Fruit fly (Drosophila melanogaster) whole organism, embryonic: ENCODE results near the gene Gorab.

Experiments used
- Blimp-1 ChIP-seq: fragments of 200-800 bp; sonication (Bioruptor generic); optimal IDR thresholded peaks from 3 replicates; lab custom pipeline; 2018; ENCODE audit warnings: missing biosample characterization, missing genetic modification characterization, mild to moderate bottlenecking, moderate library complexity, missing genetic modification reagents
- CG11398 ChIP-seq: fragments of 200-800 bp; sonication (Bioruptor generic); optimal IDR thresholded peaks from 2 replicates; lab custom pipeline; 2016; ENCODE audit warnings: missing biosample characterization, missing genetic modification characterization
- CG13123 ChIP-seq: fragments of 200-800 bp; sonication (Bioruptor generic); optimal IDR thresholded peaks from 2 replicates; lab custom pipeline; 2016; ENCODE audit warnings: missing biosample characterization, missing genetic modification characterization
- CG13894 ChIP-seq: fragments of 200-800 bp; sonication (Bioruptor generic); optimal IDR thresholded peaks from 3 replicates; lab custom pipeline; 2018; ENCODE audit warnings: missing biosample characterization, mild to moderate bottlenecking, missing genetic modification characterization, moderate library complexity
- CG14965 ChIP-seq: fragments of 200-800 bp; sonication (Bioruptor generic); optimal IDR thresholded peaks from 2 replicates; lab custom pipeline; 2016; ENCODE audit warnings: missing biosample characterization, missing genetic modification characterization, borderline replicate concordance
- CG16813 ChIP-seq: fragments of 200-800 bp; sonication (Bioruptor generic); IDR thresholded peaks from 3 replicates; pipeline ENCODE4 v1.3.6; 2022; ENCODE audit warnings: missing biosample characterization, missing genetic modification characterization; ENCODE audit not compliant: partially characterized antibody
- CG2199 ChIP-seq: fragments of 200-800 bp; sonication (Bioruptor generic); IDR thresholded peaks from 3 replicates; pipeline ENCODE4 v1.3.6; 2022; ENCODE audit warnings: missing biosample characterization, missing genetic modification characterization
- CG31365 ChIP-seq: fragments of 200-800 bp; sonication (Bioruptor generic); optimal IDR thresholded peaks from 2 replicates; lab custom pipeline; 2018; ENCODE audit warnings: missing biosample characterization, mild to moderate bottlenecking, missing genetic modification characterization
- CG31441 ChIP-seq: fragments of 200-800 bp; sonication (Bioruptor generic); IDR thresholded peaks from 2 replicates; pipeline ENCODE4 v1.3.6; 2022; ENCODE audit warnings: missing biosample characterization, missing genetic modification characterization
- CG7839 ChIP-seq: fragments of 200-800 bp; sonication (Bioruptor generic); optimal IDR thresholded peaks from 3 replicates; lab custom pipeline; 2018; ENCODE audit warnings: missing biosample characterization, mild to moderate bottlenecking, missing genetic modification characterization, moderate library complexity
- CG7963 ChIP-seq: fragments of 200-800 bp; sonication (Bioruptor generic); IDR thresholded peaks from 3 replicates; pipeline ENCODE4 v1.3.6; 2022; ENCODE audit warnings: missing biosample characterization, missing genetic modification characterization; ENCODE audit not compliant: partially characterized antibody
- CG8924 ChIP-seq: fragments of 200-800 bp; optimal IDR thresholded peaks from 3 replicates; lab custom pipeline; 2019; ENCODE audit warnings: missing biosample characterization, mild to moderate bottlenecking, missing genetic modification characterization, moderate library complexity
- CG9797 ChIP-seq: fragments of 200-800 bp; sonication (Bioruptor generic); optimal IDR thresholded peaks from 3 replicates; lab custom pipeline; 2018; ENCODE audit warnings: missing biosample characterization, mild to moderate bottlenecking, missing genetic modification characterization
- CHES-1-like ChIP-seq: fragments of 200-800 bp; sonication (Bioruptor generic); optimal IDR thresholded peaks from 2 replicates; lab custom pipeline; 2016; ENCODE audit warnings: missing biosample characterization, missing genetic modification characterization
- CTCF ChIP-seq: fragments of 200-800 bp; sonication (Bioruptor generic); optimal IDR thresholded peaks from 2 replicates; lab custom pipeline; 2017; ENCODE audit warnings: missing biosample characterization, mild to moderate bottlenecking, missing genetic modification characterization, moderate library complexity
- D19B ChIP-seq: fragments of 200-800 bp; sonication (Bioruptor generic); optimal IDR thresholded peaks from 2 replicates; lab custom pipeline; 2017; ENCODE audit warnings: missing biosample characterization, mild to moderate bottlenecking, missing genetic modification characterization
- Deaf1 ChIP-seq: fragments of 200-800 bp; optimal IDR thresholded peaks from 3 replicates; lab custom pipeline; 2019; ENCODE audit warnings: missing biosample characterization, mild to moderate bottlenecking, missing genetic modification characterization, moderate library complexity
- Doc2 ChIP-seq: fragments of 200-800 bp; sonication (Bioruptor generic); IDR thresholded peaks from 2 replicates; pipeline ENCODE4 v1.3.6; 2022; ENCODE audit warnings: missing biosample characterization, missing genetic modification characterization
- E2f2 ChIP-seq: fragments of 200-800 bp; sonication (Bioruptor generic); IDR thresholded peaks from 2 replicates; pipeline ENCODE4 v1.3.6; 2022; ENCODE audit warnings: missing biosample characterization, missing genetic modification characterization
- Fer3 ChIP-seq: fragments of 200-800 bp; sonication (Bioruptor generic); optimal IDR thresholded peaks from 2 replicates; lab custom pipeline; 2018; ENCODE audit warnings: missing biosample characterization, mild to moderate bottlenecking, missing genetic modification characterization, moderate library complexity
- Hand ChIP-seq: fragments of 200-800 bp; sonication (Bioruptor generic); optimal IDR thresholded peaks from 2 replicates; lab custom pipeline; 2017; ENCODE audit warnings: mild to moderate bottlenecking, missing biosample characterization, missing genetic modification reagents, missing genetic modification characterization
- Hr3 ChIP-seq: fragments of 200-800 bp; sonication (Bioruptor generic); optimal IDR thresholded peaks from 3 replicates; lab custom pipeline; 2016; ENCODE audit warnings: missing biosample characterization, missing genetic modification characterization
- Lim3 ChIP-seq: fragments of 200-800 bp; sonication (Bioruptor generic); IDR thresholded peaks from 2 replicates; pipeline ENCODE4 v1.3.6; 2022; ENCODE audit warnings: missing biosample characterization, missing genetic modification characterization
- MBD-R2 ChIP-seq: fragments of 200-800 bp; sonication (Bioruptor generic); IDR thresholded peaks from 2 replicates; pipeline ENCODE4 v1.3.6; 2022; ENCODE audit warnings: missing biosample characterization, missing genetic modification characterization
- Med ChIP-seq: fragments of 200-800 bp; sonication (Bioruptor generic); peaks from one replicate; lab custom pipeline; 2016; ENCODE audit warnings: missing biosample characterization, missing genetic modification characterization, mild to moderate bottlenecking, inconsistent platforms, moderate library complexity
- Meics ChIP-seq: fragments of 200-800 bp; sonication (Bioruptor generic); optimal IDR thresholded peaks from 2 replicates; lab custom pipeline; 2017; ENCODE audit warnings: missing biosample characterization, mild to moderate bottlenecking, missing genetic modification characterization
- Mrtf ChIP-seq: fragments of 200-800 bp; sonication (Bioruptor generic); IDR thresholded peaks from 3 replicates; pipeline ENCODE4 v1.3.6; 2022; ENCODE audit warnings: missing biosample characterization, missing genetic modification characterization
- Oaz ChIP-seq: fragments of 200-800 bp; sonication (Bioruptor generic); IDR thresholded peaks from 2 replicates; pipeline ENCODE4 v1.3.6; 2022; ENCODE audit warnings: missing biosample characterization, missing genetic modification characterization
- Optix ChIP-seq: fragments of 200-800 bp; sonication (Bioruptor generic); IDR thresholded peaks from 3 replicates; pipeline ENCODE4 v1.3.6; 2022; ENCODE audit warnings: missing biosample characterization, missing genetic modification characterization
- Xrp1 ChIP-seq: fragments of 200-800 bp; sonication (Bioruptor generic); IDR thresholded peaks from 2 replicates; pipeline ENCODE4 v1.3.6; 2022; ENCODE audit warnings: missing biosample characterization, missing genetic modification characterization
- ac ChIP-seq: fragments of 200-800 bp; sonication (Bioruptor generic); optimal IDR thresholded peaks from 3 replicates; lab custom pipeline; 2017; ENCODE audit warnings: missing biosample characterization, mild to moderate bottlenecking, missing genetic modification characterization
- aop ChIP-seq: fragments of 200-800 bp; sonication (Bioruptor generic); IDR thresholded peaks from 2 replicates; pipeline ENCODE4 v1.3.6; 2022; ENCODE audit warnings: missing biosample characterization, missing genetic modification characterization
- bbx ChIP-seq: fragments of 200-800 bp; sonication (Bioruptor generic); IDR thresholded peaks from 2 replicates; pipeline ENCODE4 v1.3.6; 2022; ENCODE audit warnings: missing biosample characterization, missing genetic modification characterization; ENCODE audit not compliant: partially characterized antibody
- bowl ChIP-seq: fragments of 200-800 bp; sonication (Bioruptor generic); IDR thresholded peaks from 2 replicates; pipeline ENCODE4 v1.3.6; 2022; ENCODE audit warnings: missing biosample characterization, missing genetic modification characterization
- corto ChIP-seq: fragments of 200-800 bp; sonication (Bioruptor generic); optimal IDR thresholded peaks from 2 replicates; lab custom pipeline; 2016; ENCODE audit warnings: missing biosample characterization, mild to moderate bottlenecking, missing genetic modification characterization, moderate library complexity
- dimm ChIP-seq: fragments of 200-800 bp; sonication (Bioruptor generic); IDR thresholded peaks from 2 replicates; pipeline ENCODE4 v1.3.6; 2022; ENCODE audit warnings: missing biosample characterization, missing genetic modification characterization
- dmrt99B ChIP-seq: fragments of 200-800 bp; sonication (Bioruptor generic); optimal IDR thresholded peaks from 2 replicates; lab custom pipeline; 2018; ENCODE audit warnings: missing biosample characterization, mild to moderate bottlenecking, missing genetic modification characterization, moderate library complexity
- dpn ChIP-seq, 2 experiments: fragments of 200-800 bp; sonication (Bioruptor generic); optimal IDR thresholded peaks; 3 replicates each; lab custom pipeline; 2016; ENCODE audit warnings: missing biosample characterization in 2 of 2, missing genetic modification characterization in 2 of 2
- emc ChIP-seq: fragments of 200-800 bp; sonication (Bioruptor generic); optimal IDR thresholded peaks from 2 replicates; lab custom pipeline; 2016; ENCODE audit warnings: missing biosample characterization, missing genetic modification characterization
- grn ChIP-seq: fragments of 200-800 bp; sonication (Bioruptor generic); optimal IDR thresholded peaks from 3 replicates; lab custom pipeline; 2017; ENCODE audit warnings: missing biosample characterization, missing genetic modification characterization
- her ChIP-seq: fragments of 200-800 bp; sonication (Bioruptor generic); optimal IDR thresholded peaks from 2 replicates; lab custom pipeline; 2016; ENCODE audit warnings: missing biosample characterization, missing genetic modification characterization
- hkb ChIP-seq, 2 experiments: fragments of 200-800 bp in 1 of 2; fragments of >200 bp in 1 of 2; sonication (Bioruptor generic) in 1 of 2; IDR thresholded peaks in 1 of 2; optimal IDR thresholded peaks in 1 of 2; 2 replicates each; pipeline versions ENCODE4 v1.3.6 to Lab custom; 2017 to 2022; ENCODE audit warnings: missing biosample characterization in 1 of 2, missing genetic modification characterization in 1 of 2
- insv ChIP-seq, 2 experiments: fragments of 200-800 bp; sonication (Bioruptor generic); optimal IDR thresholded peaks; 3 replicates each; lab custom pipeline; 2016 to 2018; ENCODE audit warnings: missing biosample characterization in 2 of 2, missing genetic modification characterization in 2 of 2
- klu ChIP-seq: fragments of 200-800 bp; sonication (Bioruptor generic); IDR thresholded peaks from 2 replicates; pipeline ENCODE4 v1.3.6; 2022; ENCODE audit warnings: missing biosample characterization, missing genetic modification characterization
- lab ChIP-seq: fragments of 200-800 bp; sonication (Bioruptor generic); optimal IDR thresholded peaks from 3 replicates; lab custom pipeline; 2017; ENCODE audit warnings: missing biosample characterization, missing genetic modification characterization, mild to moderate bottlenecking, moderate library complexity, missing genetic modification reagents
- maf-S ChIP-seq: fragments of 200-800 bp; sonication (Bioruptor generic); optimal IDR thresholded peaks from 2 replicates; lab custom pipeline; 2016; ENCODE audit warnings: missing biosample characterization, missing genetic modification characterization
- peb ChIP-seq: fragments of 200-800 bp; sonication (Bioruptor generic); IDR thresholded peaks from 2 replicates; pipeline ENCODE4 v1.3.6; 2022; ENCODE audit warnings: missing biosample characterization, missing genetic modification characterization
- sim ChIP-seq: fragments of 200-800 bp; sonication (Bioruptor generic); IDR thresholded peaks from 2 replicates; pipeline ENCODE4 v1.3.6; 2022; ENCODE audit warnings: missing biosample characterization, missing genetic modification characterization
- sr ChIP-seq: fragments of 200-800 bp; sonication (Bioruptor generic); IDR thresholded peaks from 3 replicates; pipeline ENCODE4 v1.3.6; 2022; ENCODE audit warnings: missing biosample characterization, missing genetic modification characterization
- sug ChIP-seq: fragments of 200-800 bp; optimal IDR thresholded peaks from 2 replicates; lab custom pipeline; 2019; ENCODE audit warnings: missing biosample characterization, mild to moderate bottlenecking, missing genetic modification characterization, moderate library complexity
- vfl ChIP-seq: fragments of 200-800 bp; sonication (Bioruptor generic); optimal IDR thresholded peaks from 2 replicates; lab custom pipeline; 2016; ENCODE audit warnings: missing biosample characterization, missing genetic modification characterization
- zen ChIP-seq: fragments of 200-800 bp; sonication (Bioruptor generic); optimal IDR thresholded peaks from 3 replicates; lab custom pipeline; 2018; ENCODE audit warnings: missing biosample characterization, mild to moderate bottlenecking, missing genetic modification characterization, moderate library complexity

The Gorab gene

DNA sequence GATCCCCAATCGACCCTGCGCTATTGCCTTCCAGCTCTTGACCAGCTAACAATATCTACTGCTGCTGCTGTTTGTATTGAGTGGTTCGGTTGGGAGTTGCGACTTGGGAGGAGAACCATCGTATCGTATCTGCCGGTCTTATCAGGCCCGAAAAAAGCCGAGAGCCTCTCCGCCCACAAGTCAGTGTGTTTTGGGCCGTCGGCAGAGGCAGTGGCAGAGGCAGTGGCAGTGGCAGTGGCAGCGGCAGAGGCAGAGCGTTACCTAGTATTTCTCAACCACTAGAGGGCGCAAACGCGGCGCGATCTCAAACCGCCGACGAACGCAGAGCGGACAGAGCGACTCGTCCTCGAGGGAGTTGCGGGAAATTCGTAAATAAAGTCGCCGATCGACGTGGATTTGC lies 41.5 kb upstream of the Gorab start, which contains the start of gene SecCl (continued):
- TF ChIP-seq hkb (optimal IDR thresholded peaks at IDR 0.05; lab: Kevin White, UChicago): no peak
- TF ChIP-seq hkb (GFP tag; IDR thresholded peaks at IDR 0.05; lab: Robert Waterston, UW): no peak
- no peak for TF ChIP-seq D19B (GFP tag; lab: Kevin White, UChicago)
- TF ChIP-seq dmrt99B (tag; lab: Kevin White, UChicago): no peak
- TF ChIP-seq CG8924 (tag; lab: Kevin White, UChicago): no peak
- TF ChIP-seq grn: peak; percentile 54
- TF ChIP-seq her (GFP tag; lab: Kevin White, UChicago): no peak
- TF ChIP-seq Fer3 (tag; lab: Kevin White, UChicago): no peak
- TF ChIP-seq sr (GFP tag; lab: Robert Waterston, UW): no peak
- no peak for TF ChIP-seq CG16813 (GFP tag; lab: Robert Waterston, UW)
- no peak for TF ChIP-seq Doc2 (GFP tag; lab: Robert Waterston, UW)
- no peak for TF ChIP-seq Optix
- TF ChIP-seq insv (GFP tag; optimal IDR thresholded peaks at IDR 0.05; lab: Kevin White, UChicago): no peak
- TF ChIP-seq CG14965: no peak
- TF ChIP-seq emc (GFP tag; lab: Kevin White, UChicago): no peak
- TF ChIP-seq CG9797 (GFP tag; lab: Kevin White, UChicago): no peak
- TF ChIP-seq CG7963: no peak
- 0 out of 2 replicates have a peak, but pooled peaks have one; percentile 11 for TF ChIP-seq aop
- TF ChIP-seq CG2199 (GFP tag; lab: Robert Waterston, UW): no peak
- 0 out of 2 replicates have a peak, but pooled peaks have one; percentile 5 for TF ChIP-seq bowl (GFP tag; lab: Robert Waterston, UW)
- TF ChIP-seq E2f2 (GFP tag; lab: Robert Waterston, UW): no peak
- no peak for TF ChIP-seq peb
- peak; percentile 88 for TF ChIP-seq CTCF (GFP tag; lab: Kevin White, UChicago)
- no peak for TF ChIP-seq Xrp1
- TF ChIP-seq dpn (GFP tag; optimal IDR thresholded peaks at IDR 0.05; lab: Kevin White, UChicago): no peak
- TF ChIP-seq corto (GFP tag; lab: Kevin White, UChicago): no peak
- TF ChIP-seq CG13894: peak; percentile 90
- no peak for TF ChIP-seq dimm
- TF ChIP-seq Mrtf: no peak
- no peak for TF ChIP-seq CG11398 (GFP tag; lab: Kevin White, UChicago)
- TF ChIP-seq vfl: no peak
- no peak for TF ChIP-seq Hr3
- TF ChIP-seq Meics: no peak
- TF ChIP-seq Lim3 (GFP tag; lab: Robert Waterston, UW): no peak
- peak; percentile 44 for TF ChIP-seq sug (tag; lab: Kevin White, UChicago)
- no peak for TF ChIP-seq CHES-1-like
- TF ChIP-seq Oaz (GFP tag; lab: Robert Waterston, UW): no peak
- no peak for TF ChIP-seq ac
- no peak for TF ChIP-seq bbx (GFP tag; lab: Robert Waterston, UW)
- no peak for TF ChIP-seq maf-S (GFP tag; lab: Kevin White, UChicago)
- TF ChIP-seq sim: no peak
- no peak for TF ChIP-seq Hand (GFP tag; lab: Kevin White, UChicago)
- no peak for TF ChIP-seq MBD-R2 (GFP tag; lab: Robert Waterston, UW)
- no peak for TF ChIP-seq CG31365 (tag; lab: Kevin White, UChicago)
- no peak for TF ChIP-seq klu (GFP tag; lab: Robert Waterston, UW)
- TF ChIP-seq zen (tag; lab: Kevin White, UChicago): no peak
- no peak for TF ChIP-seq CG31441 (GFP tag; lab: Robert Waterston, UW)
- TF ChIP-seq CG7839 (tag; lab: Kevin White, UChicago): no peak
- TF ChIP-seq lab: peak; percentile 23
- peak; percentile 94 for TF ChIP-seq Deaf1 (tag; lab: Kevin White, UChicago)
- TF ChIP-seq CG13123: no peak
- TF ChIP-seq Blimp-1: no peak
- peak; percentile 62 for TF ChIP-seq Med (GFP tag; lab: Kevin White, UChicago)
